Fruit fly (Drosophila melanogaster) whole organism, embryonic: Measurements from ENCODE around the gene RhoGEF4.

Experiments
- B-H2 ChIP-seq: fragments of 200-800 bp; sonication (Bioruptor generic); optimal IDR thresholded peaks from 2 replicates; lab custom pipeline; 2018; ENCODE audit warnings: missing biosample characterization, mild to moderate bottlenecking, missing genetic modification characterization
- CG1832 ChIP-seq: fragments of 200-800 bp; sonication (Bioruptor generic); optimal IDR thresholded peaks from 2 replicates; lab custom pipeline; 2017; ENCODE audit warnings: missing biosample characterization, mild to moderate bottlenecking, missing genetic modification characterization, inconsistent platforms
- NC2α ChIP-seq: fragments of 200-800 bp; sonication (Bioruptor generic); optimal IDR thresholded peaks from 2 replicates; lab custom pipeline; 2016; ENCODE audit warnings: missing biosample characterization, missing genetic modification characterization
- Poxn ChIP-seq: fragments of 200-800 bp; sonication (Bioruptor generic); IDR thresholded peaks from 2 replicates; pipeline ENCODE4 v1.3.6; 2022; ENCODE audit warnings: missing biosample characterization, missing genetic modification characterization
- amos ChIP-seq: fragments of 200-800 bp; sonication (Bioruptor generic); IDR thresholded peaks from 2 replicates; pipeline ENCODE4 v1.3.6; 2022; ENCODE audit warnings: missing biosample characterization, missing genetic modification characterization; ENCODE audit not compliant: partially characterized antibody
- bcd ChIP-seq: fragments of 200-800 bp; sonication (Bioruptor generic); optimal IDR thresholded peaks from 2 replicates; lab custom pipeline; 2017; ENCODE audit warnings: missing biosample characterization, mild to moderate bottlenecking, missing genetic modification characterization
- kay ChIP-seq: fragments of 200-800 bp; sonication (Bioruptor generic); optimal IDR thresholded peaks from 2 replicates; lab custom pipeline; 2016; ENCODE audit warnings: missing biosample characterization, missing genetic modification characterization
- lbe ChIP-seq: fragments of 200-800 bp; sonication (Bioruptor generic); optimal IDR thresholded peaks from 2 replicates; lab custom pipeline; 2016; ENCODE audit warnings: missing biosample characterization, mild to moderate bottlenecking, missing genetic modification characterization
- pan ChIP-seq, 4 experiments: fragments of >200 bp in 3 of 4; fragments of 200-800 bp in 1 of 4; sonication (Bioruptor generic) in 1 of 4; optimal IDR thresholded peaks in 3 of 4; IDR thresholded peaks in 1 of 4; 2 replicates each; pipeline versions ENCODE4 v1.3.6 to Lab custom; 2017 to 2022; ENCODE audit warnings: missing biosample characterization in 2 of 4, missing genetic modification characterization in 2 of 4, mixed read lengths in 1 of 4
- tap ChIP-seq: fragments of 200-800 bp; optimal IDR thresholded peaks from 3 replicates; lab custom pipeline; 2019; ENCODE audit warnings: missing biosample characterization, mild to moderate bottlenecking, missing genetic modification characterization, moderate library complexity

DNA sequence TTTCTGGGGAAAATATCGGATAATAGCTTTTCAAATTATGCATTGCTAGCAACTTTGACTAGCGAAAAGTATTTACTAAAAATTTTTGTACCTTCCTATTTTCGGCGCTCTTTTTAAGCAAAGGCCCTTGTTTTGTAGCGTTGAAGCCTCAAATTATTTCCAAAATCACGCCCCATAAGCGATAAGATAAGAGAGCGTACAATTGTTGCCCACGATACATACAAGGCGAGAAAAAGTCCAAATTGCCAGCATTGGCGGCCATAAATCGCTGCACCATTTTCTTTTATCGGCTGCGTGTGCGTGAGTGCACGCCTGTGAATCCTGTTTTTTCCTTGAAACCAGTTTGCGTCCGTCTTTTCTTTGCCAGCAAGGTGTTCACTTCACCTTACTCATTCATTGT lies 48.1 kb upstream of the RhoGEF4 start:
- TF ChIP-seq tap (tag; lab: Kevin White, UChicago), result no peak
- TF ChIP-seq Poxn (GFP tag; lab: Robert Waterston, UW), result no peak
- no peak for TF ChIP-seq kay (GFP tag; lab: Kevin White, UChicago)
- no peak for TF ChIP-seq NC2α (GFP tag; lab: Kevin White, UChicago)
- TF ChIP-seq bcd (GFP tag; lab: Kevin White, UChicago), result no peak
- no peak for TF ChIP-seq pan (optimal IDR thresholded peaks at IDR 0.05; lab: Kevin White, UChicago)
- TF ChIP-seq pan (GFP tag; optimal IDR thresholded peaks at IDR 0.05 in 1 of 2, IDR thresholded peaks at IDR 0.05 in 1 of 2), result no peak
- no peak for TF ChIP-seq amos
- no peak for TF ChIP-seq lbe (GFP tag; lab: Kevin White, UChicago)
- TF ChIP-seq B-H2, result no peak
- no peak for TF ChIP-seq CG1832 (GFP tag; lab: Kevin White, UChicago)
